Worm (Caenorhabditis elegans) whole organism, young adult: ENCODE data around the gene F53B7.7.

ENCODE experiments used
- B0035.1 ChIP-seq: sonication (generic microtip); optimal IDR thresholded peaks from 2 replicates; lab custom pipeline; 2016; ENCODE audit warnings: missing genetic modification characterization, mild to moderate bottlenecking, missing compliant biosample characterization, missing genotype, missing genetic modification reagents
- B0336.3 ChIP-seq: fragments of 200-800 bp; sonication (Bioruptor generic); IDR thresholded peaks from 2 replicates; pipeline ENCODE4 v1.3.6; 2022; ENCODE audit warnings: missing genetic modification characterization, missing compliant biosample characterization
- F22D6.2 ChIP-seq: sonication (generic microtip); optimal IDR thresholded peaks from 2 replicates; lab custom pipeline; 2016; ENCODE audit warnings: mild to moderate bottlenecking, missing genetic modification characterization, missing compliant biosample characterization
- F39B2.1 ChIP-seq: fragments of 200-800 bp; sonication (Bioruptor generic); IDR thresholded peaks from 2 replicates; pipeline ENCODE4 v1.3.6; 2022; ENCODE audit warnings: missing genetic modification reagents, missing genetic modification characterization, missing compliant biosample characterization
- F49E8.2 ChIP-seq: sonication (generic microtip); optimal IDR thresholded peaks from 3 replicates; lab custom pipeline; 2017; ENCODE audit warnings: missing genetic modification characterization, mild to moderate bottlenecking, missing compliant biosample characterization, antibody characterized with exemption, moderate library complexity; ENCODE audit not compliant: insufficient read depth
- F52B5.7 ChIP-seq: sonication (generic microtip); optimal IDR thresholded peaks from 2 replicates; lab custom pipeline; 2016; ENCODE audit warnings: mild to moderate bottlenecking, missing genetic modification characterization, missing compliant biosample characterization
- F57A8.1 ChIP-seq: fragments of 200-800 bp; sonication (Bioruptor generic); optimal IDR thresholded peaks from 2 replicates; lab custom pipeline; 2018; ENCODE audit warnings: mild to moderate bottlenecking, missing genetic modification characterization, moderate library complexity, missing compliant biosample characterization
- K11D2.4 ChIP-seq: fragments of 200-800 bp; sonication (Bioruptor generic); IDR thresholded peaks from 2 replicates; pipeline ENCODE4 v1.3.6; 2022; ENCODE audit warnings: missing genetic modification reagents, missing genetic modification characterization, missing compliant biosample characterization
- T07F8.4 ChIP-seq: sonication (generic microtip); optimal IDR thresholded peaks from 2 replicates; lab custom pipeline; 2016; ENCODE audit warnings: mild to moderate bottlenecking, missing genetic modification characterization, moderate library complexity, missing compliant biosample characterization
- Y53G8AR.9 ChIP-seq: fragments of 200-800 bp; sonication (Bioruptor generic); conservative IDR thresholded peaks from 2 replicates; pipeline ENCODE4 v1.3.6; 2022; ENCODE audit warnings: missing genetic modification reagents, missing genetic modification characterization, missing compliant biosample characterization
- Y56A3A.18 ChIP-seq: fragments of 200-800 bp; sonication (Bioruptor generic); IDR thresholded peaks from 2 replicates; pipeline ENCODE4 v1.3.6; 2022; ENCODE audit warnings: missing genetic modification reagents, missing genetic modification characterization, missing compliant biosample characterization
- Y79H2A.3 ChIP-seq: fragments of 200-800 bp; sonication (Bioruptor generic); conservative IDR thresholded peaks from 2 replicates; pipeline ENCODE4 v1.3.6; 2022; ENCODE audit warnings: missing genetic modification reagents, missing genetic modification characterization, missing compliant biosample characterization
- ama-1 ChIP-seq, 3 experiments: fragments of 150-350 bp in 1 of 3; sonication (generic microtip) in 2 of 3; optimal IDR thresholded peaks; 2 replicates each; lab custom pipeline; 2014 to 2018; ENCODE audit warnings: missing biosample characterization in 2 of 3, missing genetic modification characterization in 2 of 3, missing genetic modification reagents in 2 of 3
- athp-1 ChIP-seq: sonication (generic microtip); optimal IDR thresholded peaks from 2 replicates; lab custom pipeline; 2017; ENCODE audit warnings: mild to moderate bottlenecking, missing genetic modification characterization, missing compliant biosample characterization
- bed-1 ChIP-seq: fragments of 200-800 bp; sonication (Bioruptor generic); IDR thresholded peaks from 2 replicates; pipeline ENCODE4 v1.3.6; 2022; ENCODE audit warnings: missing genetic modification reagents, missing genetic modification characterization, missing compliant biosample characterization
- ccch-3 ChIP-seq: fragments of 200-800 bp; sonication (Bioruptor generic); optimal IDR thresholded peaks from 2 replicates; lab custom pipeline; 2018; ENCODE audit warnings: mild to moderate bottlenecking, missing genetic modification characterization, missing compliant biosample characterization
- ceh-58 ChIP-seq: fragments of 200-800 bp; sonication (Bioruptor generic); IDR thresholded peaks from 2 replicates; pipeline ENCODE4 v1.3.6; 2022; ENCODE audit warnings: missing genetic modification characterization, missing compliant biosample characterization
- chd-7 ChIP-seq: sonication (generic microtip); optimal IDR thresholded peaks from 2 replicates; lab custom pipeline; 2016; ENCODE audit warnings: mild to moderate bottlenecking, missing genetic modification characterization, moderate library complexity, missing compliant biosample characterization
- dox-1 ChIP-seq: fragments of 200-800 bp; sonication (Bioruptor generic); IDR thresholded peaks from 2 replicates; pipeline ENCODE4 v1.3.6; 2022; ENCODE audit warnings: missing genetic modification reagents, missing genetic modification characterization, missing compliant biosample characterization
- egl-44 ChIP-seq: fragments of 200-800 bp; sonication (Bioruptor generic); IDR thresholded peaks from 2 replicates; pipeline ENCODE4 v1.3.6; 2022; ENCODE audit warnings: missing genetic modification reagents, missing genetic modification characterization, missing compliant biosample characterization
- ekl-4 ChIP-seq: fragments of 200-800 bp; sonication (Bioruptor generic); IDR thresholded peaks from 2 replicates; pipeline ENCODE4 v1.3.6; 2022; ENCODE audit warnings: missing genetic modification reagents, missing genetic modification characterization, missing compliant biosample characterization
- gei-17 ChIP-seq: fragments of 200-800 bp; sonication (Bioruptor generic); optimal IDR thresholded peaks from 2 replicates; lab custom pipeline; 2018; ENCODE audit warnings: mild to moderate bottlenecking, missing genetic modification characterization, missing compliant biosample characterization
- hmg-1.2 ChIP-seq: fragments of 200-800 bp; sonication (Bioruptor generic); IDR thresholded peaks from 2 replicates; pipeline ENCODE4 v1.3.6; 2022; ENCODE audit warnings: missing genetic modification reagents, missing genetic modification characterization, missing compliant biosample characterization
- let-526 ChIP-seq: fragments of 200-800 bp; sonication (Bioruptor generic); IDR thresholded peaks from 2 replicates; pipeline ENCODE4 v1.3.6; 2022; ENCODE audit warnings: missing genetic modification reagents, missing genetic modification characterization, missing compliant biosample characterization
- let-607 ChIP-seq, 2 experiments: fragments of 200-800 bp in 1 of 2; sonication (Bioruptor generic) in 1 of 2; sonication (generic microtip) in 1 of 2; optimal IDR thresholded peaks; 2 replicates each; lab custom pipeline; 2016 to 2018; ENCODE audit warnings: mild to moderate bottlenecking in 2 of 2, missing compliant biosample characterization in 2 of 2, missing genetic modification characterization in 2 of 2, moderate library complexity in 2 of 2, missing genotype in 1 of 2
- lin-35 ChIP-seq, 3 experiments: fragments of 150-350 bp in 2 of 3; sonication (generic microtip) in 1 of 3; optimal IDR thresholded peaks; 2 replicates each; lab custom pipeline; 2014 to 2018; ENCODE audit warnings: missing biosample characterization in 3 of 3, missing genetic modification characterization in 3 of 3, missing genetic modification reagents in 3 of 3
- lin-40 ChIP-seq: sonication (generic microtip); optimal IDR thresholded peaks from 2 replicates; lab custom pipeline; 2016; ENCODE audit warnings: missing genetic modification characterization, mild to moderate bottlenecking, missing compliant biosample characterization, missing genotype, missing genetic modification reagents
- lin-54 ChIP-seq: fragments of 200-800 bp; sonication (Bioruptor generic); optimal IDR thresholded peaks from 2 replicates; lab custom pipeline; 2018; ENCODE audit warnings: mild to moderate bottlenecking, missing genetic modification characterization, missing compliant biosample characterization
- madf-10 ChIP-seq: sonication (generic microtip); optimal IDR thresholded peaks from 2 replicates; lab custom pipeline; 2016; ENCODE audit warnings: mild to moderate bottlenecking, missing genetic modification characterization, missing compliant biosample characterization
- madf-6 ChIP-seq: fragments of 200-800 bp; sonication (Bioruptor generic); IDR thresholded peaks from 2 replicates; pipeline ENCODE4 v1.3.6; 2022; ENCODE audit warnings: missing genetic modification reagents, missing genetic modification characterization, missing compliant biosample characterization
- mcd-1 ChIP-seq: fragments of 200-800 bp; sonication (Bioruptor generic); IDR thresholded peaks from 2 replicates; pipeline ENCODE4 v1.3.6; 2022; ENCODE audit warnings: missing genetic modification reagents, missing genetic modification characterization, missing compliant biosample characterization
- nfyb-1 ChIP-seq: fragments of 200-800 bp; sonication (Bioruptor generic); IDR thresholded peaks from 2 replicates; pipeline ENCODE4 v1.3.6; 2022; ENCODE audit warnings: missing genetic modification reagents, missing genetic modification characterization, missing compliant biosample characterization
- nhr-80 ChIP-seq: sonication (generic microtip); optimal IDR thresholded peaks from 2 replicates; lab custom pipeline; 2016; ENCODE audit warnings: missing genetic modification characterization, missing compliant biosample characterization
- nhr-90 ChIP-seq: sonication (generic microtip); optimal IDR thresholded peaks from 2 replicates; lab custom pipeline; 2016; ENCODE audit warnings: missing genotype, mild to moderate bottlenecking, missing genetic modification characterization, missing compliant biosample characterization
- rcor-1 ChIP-seq: fragments of 200-800 bp; sonication (Bioruptor generic); IDR thresholded peaks from 2 replicates; pipeline ENCODE4 v1.3.6; 2022; ENCODE audit warnings: missing genetic modification reagents, missing genetic modification characterization, missing compliant biosample characterization
- rec-8 ChIP-seq, 2 experiments: sonication (generic microtip); optimal IDR thresholded peaks; 2 replicates each; lab custom pipeline; 2016; ENCODE audit warnings: mild to moderate bottlenecking in 2 of 2, missing genetic modification characterization in 2 of 2, missing genetic modification reagents in 2 of 2, missing genotype in 2 of 2, missing biosample characterization in 1 of 2, missing compliant biosample characterization in 1 of 2, moderate library complexity in 1 of 2
- repo-1 ChIP-seq: sonication (generic microtip); optimal IDR thresholded peaks from 2 replicates; lab custom pipeline; 2017; ENCODE audit warnings: mild to moderate bottlenecking, missing genetic modification characterization, missing compliant biosample characterization
- somi-1 ChIP-seq: fragments of 200-800 bp; sonication (Bioruptor generic); optimal IDR thresholded peaks from 2 replicates; lab custom pipeline; 2018; ENCODE audit warnings: mild to moderate bottlenecking, missing genetic modification characterization, missing compliant biosample characterization
- tbp1 ChIP-seq: fragments of 200-800 bp; sonication (Bioruptor generic); optimal IDR thresholded peaks from 2 replicates; lab custom pipeline; 2018; ENCODE audit warnings: mild to moderate bottlenecking, missing genetic modification characterization, missing compliant biosample characterization
- unc-62 ChIP-seq: fragments of 150-350 bp; optimal IDR thresholded peaks from 2 replicates; lab custom pipeline; 2014; ENCODE audit warnings: missing biosample characterization, missing genetic modification reagents, missing genetic modification characterization
- ztf-18 ChIP-seq: sonication (generic microtip); optimal IDR thresholded peaks from 2 replicates; lab custom pipeline; 2016; ENCODE audit warnings: missing genotype, mild to moderate bottlenecking, missing genetic modification characterization, missing compliant biosample characterization
- ztf-25 ChIP-seq: fragments of 200-800 bp; sonication (Bioruptor generic); IDR thresholded peaks from 2 replicates; pipeline ENCODE4 v1.3.6; 2022; ENCODE audit warnings: missing genetic modification reagents, missing genetic modification characterization, missing compliant biosample characterization
- ztf-26 ChIP-seq: sonication (generic microtip); optimal IDR thresholded peaks from 2 replicates; lab custom pipeline; 2017; ENCODE audit warnings: missing genetic modification characterization, missing compliant biosample characterization

F53B7.7 gene

DNA sequence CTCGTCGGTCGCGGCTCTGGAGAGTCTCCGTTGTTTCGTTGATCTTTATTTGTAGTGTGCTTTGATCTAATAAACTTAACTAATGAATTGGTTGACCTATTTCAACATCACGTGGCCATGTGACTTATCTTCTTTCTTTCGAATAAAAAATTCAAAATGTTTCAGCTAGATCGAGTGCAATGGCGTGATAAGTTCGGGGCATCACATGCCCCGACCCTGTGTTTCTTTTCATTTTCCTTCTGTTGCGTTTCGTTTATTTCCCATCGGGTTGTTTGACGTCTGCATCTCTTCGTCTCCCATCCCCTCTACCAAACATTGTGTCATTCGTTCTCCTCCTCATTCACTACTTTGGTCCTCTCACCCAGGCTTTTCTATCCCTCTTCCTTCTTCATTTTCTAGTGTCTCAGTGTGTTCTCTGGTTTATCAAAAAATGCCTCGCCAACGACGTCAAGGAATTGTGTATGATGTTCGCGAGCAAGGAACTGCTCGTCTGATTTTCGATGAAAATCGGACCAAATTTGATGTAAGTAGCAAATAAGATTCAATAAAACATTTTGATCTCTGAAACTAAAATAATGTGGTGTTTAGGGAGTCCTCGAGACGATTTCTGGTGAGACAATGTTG lies 47.1 kb upstream of the F53B7.7 start, which contains the start of gene F17C11.4 (continued):
- TF ChIP-seq F22D6.2 (peak; percentile 18), ztf-18 (tag; lab: Kevin White, UChicago) (peak; percentile 31), egl-44 (GFP tag; lab: Robert Waterston, UW) (0 out of 2 replicates have a peak, but pooled peaks have one; percentile 61), unc-62 (peak; percentile 41), ekl-4 (GFP tag; lab: Robert Waterston, UW) (peak; percentile 40; the same call in 1 of the 2 replicates), hmg-1.2 (GFP tag; lab: Robert Waterston, UW) (peak; percentile 53; the same call in 1 of the 2 replicates), tbp1 (GFP tag; lab: Kevin White, UChicago) (peak; percentile 50), B0035.1 (tag; lab: Kevin White, UChicago) (no peak), rcor-1 (GFP tag; lab: Robert Waterston, UW) (0 out of 2 replicates have a peak, but pooled peaks have one; percentile 10), madf-10 (peak; percentile 64), F57A8.1 (GFP tag; lab: Kevin White, UChicago) (no peak), nhr-80 (tag; lab: Kevin White, UChicago) (peak; percentile 85), let-607 (tag; optimal IDR thresholded peaks at IDR 0.05; lab: Kevin White, UChicago) (peak; percentile 38 to 44), ama-1 (optimal IDR thresholded peaks at IDR 0.05; lab: Kevin White, UChicago) (peak; percentile 67), ama-1 (GFP tag; optimal IDR thresholded peaks at IDR 0.05; lab: Kevin White, UChicago) (no peak), repo-1 (tag; lab: Kevin White, UChicago) (no peak), T07F8.4 (no peak)

DNA sequence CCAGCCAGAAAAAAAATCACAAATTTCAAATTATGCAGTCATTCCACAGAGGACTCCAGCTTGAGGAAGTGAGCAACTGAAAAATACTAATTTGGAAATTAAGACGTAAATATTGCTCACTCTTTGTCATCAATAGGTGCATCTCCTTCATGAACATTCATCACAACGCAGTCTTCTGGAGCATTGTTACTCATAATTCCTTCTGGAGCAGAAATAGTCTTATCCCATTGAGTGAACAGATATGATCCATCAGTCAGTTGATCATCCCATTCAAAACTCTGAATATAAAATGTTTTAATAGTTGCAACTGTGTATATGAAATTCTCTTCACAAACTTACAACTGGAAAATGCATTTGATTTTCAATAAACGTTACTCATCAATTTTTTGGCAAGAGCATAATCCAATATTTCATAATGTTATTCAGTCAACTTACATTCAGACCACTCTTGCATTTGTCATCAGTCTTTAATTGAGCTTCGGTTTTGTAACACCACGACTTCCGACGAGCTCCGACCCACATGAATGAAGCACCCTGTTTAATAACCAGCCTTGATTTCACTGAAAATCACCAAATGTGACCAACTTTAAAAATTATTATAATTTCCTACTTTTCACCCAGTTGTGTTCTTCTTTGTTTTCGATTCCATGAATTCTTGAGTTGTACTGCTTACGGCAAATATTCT lies 45.3 kb upstream of the F53B7.7 start:
- TF ChIP-seq rec-8 (tag; optimal IDR thresholded peaks at IDR 0.05; lab: Kevin White, UChicago) (no peak), B0336.3 (peak; percentile 82), F52B5.7 (tag; lab: Kevin White, UChicago) (peak; percentile 21), ztf-26 (tag; lab: Kevin White, UChicago) (peak; percentile 53), madf-6 (GFP tag; lab: Robert Waterston, UW) (peak; percentile 28; the same call in 1 of the 2 replicates), lin-40 (tag; lab: Kevin White, UChicago) (peak; percentile 55), let-526 (0 out of 2 replicates have a peak, but pooled peaks have one; percentile 19), Y53G8AR.9 (GFP tag; lab: Robert Waterston, UW) (peak; percentile 74), nfyb-1 (GFP tag; lab: Robert Waterston, UW) (0 out of 2 replicates have a peak, but pooled peaks have one; percentile 54), ekl-4 (GFP tag; lab: Robert Waterston, UW) (peak; percentile 70), lin-35 (GFP tag; optimal IDR thresholded peaks at IDR 0.05; lab: Kevin White, UChicago) (peak in 1 of 3 experiments; percentile 65), K11D2.4 (GFP tag; lab: Robert Waterston, UW) (peak; percentile 47), bed-1 (GFP tag; lab: Robert Waterston, UW) (0 out of 2 replicates have a peak, but pooled peaks have one; percentile 18), chd-7 (tag; lab: Kevin White, UChicago) (no peak), F49E8.2 (no peak), Y56A3A.18 (GFP tag; lab: Robert Waterston, UW) (peak; percentile 75; the same call in 1 of the 2 replicates), F57A8.1 (GFP tag; lab: Kevin White, UChicago) (no peak), nhr-90 (tag; lab: Kevin White, UChicago) (peak; percentile 30), let-607 (tag; optimal IDR thresholded peaks at IDR 0.05; lab: Kevin White, UChicago) (peak in 1 of 2 experiments; percentile 7), Y79H2A.3 (GFP tag; lab: Robert Waterston, UW) (no peak), athp-1 (peak; percentile 40), ama-1 (optimal IDR thresholded peaks at IDR 0.05; lab: Kevin White, UChicago) (peak; percentile 79), ama-1 (GFP tag; optimal IDR thresholded peaks at IDR 0.05; lab: Kevin White, UChicago) (peak in 1 of 2 experiments; percentile 33), somi-1 (peak; percentile 76), mcd-1 (0 out of 2 replicates have a peak, but pooled peaks have one; percentile 10), ztf-25 (GFP tag; lab: Robert Waterston, UW) (no peak), ceh-58 (no peak), repo-1 (tag; lab: Kevin White, UChicago) (peak; percentile 91), dox-1 (GFP tag; lab: Robert Waterston, UW) (peak; percentile 45; the same call in 1 of the 2 replicates), ccch-3 (no peak), gei-17 (peak; percentile 43), F39B2.1 (GFP tag; lab: Robert Waterston, UW) (no peak), lin-54 (GFP tag; lab: Kevin White, UChicago) (no peak)
